Fruit fly (Drosophila melanogaster) whole organism, embryonic: ENCODE data around the gene CG4338.
A peak's percentile ranks its signal among the peaks of the same experiment; 100 is the strongest.

ENCODE experiments used
- Awh ChIP-seq: fragments of 200-800 bp; sonication (Bioruptor generic); IDR thresholded peaks from 2 replicates; pipeline ENCODE4, ENCODE4 v1.3.6; 2022; ENCODE audit warnings: missing biosample characterization, missing genetic modification characterization
- CG11247 ChIP-seq: fragments of 200-800 bp; sonication (Bioruptor generic); IDR thresholded peaks from 2 replicates; pipeline ENCODE4 v1.3.6; 2022; ENCODE audit warnings: missing biosample characterization, missing genetic modification characterization
- CG12071 ChIP-seq: fragments of 200-800 bp; sonication (Bioruptor generic); optimal IDR thresholded peaks from 3 replicates; lab custom pipeline; 2018; ENCODE audit warnings: missing biosample characterization, mild to moderate bottlenecking, missing genetic modification characterization
- CG12391 ChIP-seq: fragments of 200-800 bp; sonication (Bioruptor generic); optimal IDR thresholded peaks from 3 replicates; lab custom pipeline; 2018; ENCODE audit warnings: missing biosample characterization, mild to moderate bottlenecking, missing genetic modification characterization, moderate library complexity
- CG1647 ChIP-seq: fragments of 200-800 bp; sonication (Bioruptor generic); optimal IDR thresholded peaks from 3 replicates; lab custom pipeline; 2016; ENCODE audit warnings: missing biosample characterization, missing genetic modification characterization
- CG17568 ChIP-seq: fragments of 200-800 bp; sonication (Bioruptor generic); optimal IDR thresholded peaks from 2 replicates; lab custom pipeline; 2018; ENCODE audit warnings: missing biosample characterization, mild to moderate bottlenecking, missing genetic modification characterization, moderate library complexity
- CG18599 ChIP-seq: fragments of 200-800 bp; sonication (Bioruptor generic); optimal IDR thresholded peaks from 3 replicates; lab custom pipeline; 2017; ENCODE audit warnings: missing biosample characterization, missing genetic modification characterization, mild to moderate bottlenecking, moderate library complexity, missing genetic modification reagents
- CG18619 ChIP-seq: fragments of 200-800 bp; sonication (Bioruptor generic); optimal IDR thresholded peaks from 3 replicates; lab custom pipeline; 2017; ENCODE audit warnings: missing biosample characterization, mild to moderate bottlenecking, missing genetic modification characterization
- CG30403 ChIP-seq: fragments of 200-800 bp; sonication (Bioruptor generic); optimal IDR thresholded peaks from 3 replicates; lab custom pipeline; 2016; ENCODE audit warnings: missing biosample characterization, missing genetic modification characterization
- CG30431 ChIP-seq: fragments of 200-800 bp; sonication (Bioruptor generic); optimal IDR thresholded peaks from 2 replicates; lab custom pipeline; 2017; ENCODE audit warnings: missing biosample characterization, missing genetic modification characterization
- CG3065 ChIP-seq: fragments of 200-800 bp; sonication (Bioruptor generic); optimal IDR thresholded peaks from 2 replicates; lab custom pipeline; 2016; ENCODE audit warnings: missing biosample characterization, missing genetic modification characterization
- CG34376 ChIP-seq: fragments of 200-800 bp; sonication (Bioruptor generic); optimal IDR thresholded peaks from 2 replicates; lab custom pipeline; 2018; ENCODE audit warnings: missing biosample characterization, mild to moderate bottlenecking, missing genetic modification characterization
- CG3838 ChIP-seq: fragments of 200-800 bp; sonication (Bioruptor generic); optimal IDR thresholded peaks from 3 replicates; lab custom pipeline; 2016; ENCODE audit warnings: missing biosample characterization, missing genetic modification characterization
- CG42726 ChIP-seq: fragments of 200-800 bp; sonication (Bioruptor generic); IDR thresholded peaks from 2 replicates; pipeline ENCODE4 v1.3.6; 2022; ENCODE audit warnings: missing biosample characterization, missing genetic modification characterization; ENCODE audit not compliant: partially characterized antibody
- CG4617 ChIP-seq: fragments of 200-800 bp; sonication (Bioruptor generic); optimal IDR thresholded peaks from 3 replicates; lab custom pipeline; 2016; ENCODE audit warnings: missing biosample characterization, missing genetic modification characterization, borderline replicate concordance
- CG4854 ChIP-seq: fragments of 200-800 bp; sonication (Bioruptor generic); optimal IDR thresholded peaks from 2 replicates; lab custom pipeline; 2016; ENCODE audit warnings: missing biosample characterization, missing genetic modification characterization, inconsistent platforms
- CG5245 ChIP-seq: fragments of 200-800 bp; sonication (Bioruptor generic); optimal IDR thresholded peaks from 3 replicates; lab custom pipeline; 2016; ENCODE audit warnings: missing biosample characterization, missing genetic modification characterization
- CG6272 ChIP-seq: fragments of 200-800 bp; sonication (Bioruptor generic); IDR thresholded peaks from 2 replicates; pipeline ENCODE4 v1.3.6; 2022; ENCODE audit warnings: missing biosample characterization, missing genetic modification characterization
- CG6765 ChIP-seq: fragments of 200-800 bp; sonication (Bioruptor generic); optimal IDR thresholded peaks from 3 replicates; lab custom pipeline; 2017; ENCODE audit warnings: missing biosample characterization, mild to moderate bottlenecking, missing genetic modification characterization
- CG6813 ChIP-seq: fragments of 200-800 bp; sonication (Bioruptor generic); optimal IDR thresholded peaks from 2 replicates; lab custom pipeline; 2017; ENCODE audit warnings: missing biosample characterization, missing genetic modification characterization, mild to moderate bottlenecking, moderate library complexity, missing genetic modification reagents
- CG8388 ChIP-seq: fragments of 200-800 bp; sonication (Bioruptor generic); optimal IDR thresholded peaks from 2 replicates; lab custom pipeline; 2019; ENCODE audit warnings: missing biosample characterization, mild to moderate bottlenecking, missing genetic modification characterization, moderate library complexity
- CrebB ChIP-seq: fragments of 200-800 bp; sonication (Bioruptor generic); optimal IDR thresholded peaks from 3 replicates; lab custom pipeline; 2018; ENCODE audit warnings: missing biosample characterization, mild to moderate bottlenecking, missing genetic modification characterization
- Dbx ChIP-seq: fragments of 200-800 bp; sonication (Bioruptor generic); IDR thresholded peaks from 3 replicates; pipeline ENCODE4 v1.3.6; 2022; ENCODE audit warnings: missing biosample characterization, missing genetic modification characterization
- Dfd ChIP-seq, 2 experiments: fragments of >200 bp; optimal IDR thresholded peaks; 2 replicates each; lab custom pipeline; 2017; ENCODE audit warnings: missing biosample characterization in 2 of 2, missing genetic modification characterization in 2 of 2
- Dip2 ChIP-seq: fragments of 200-800 bp; sonication (Bioruptor generic); IDR thresholded peaks from 2 replicates; pipeline ENCODE4 v1.3.6; 2022; ENCODE audit warnings: missing biosample characterization, missing genetic modification characterization
- H2.0 ChIP-seq: fragments of 200-800 bp; sonication (Bioruptor generic); IDR thresholded peaks from 2 replicates; pipeline ENCODE4 v1.3.6; 2022; ENCODE audit warnings: missing biosample characterization, missing genetic modification characterization
- Hmx ChIP-seq: fragments of 200-800 bp; sonication (Bioruptor generic); optimal IDR thresholded peaks from 2 replicates; lab custom pipeline; 2016; ENCODE audit warnings: missing biosample characterization, missing genetic modification characterization
- Myb ChIP-seq: fragments of 200-800 bp; sonication (Bioruptor generic); optimal IDR thresholded peaks from 2 replicates; lab custom pipeline; 2016; ENCODE audit warnings: missing biosample characterization, missing genetic modification characterization
- Sox100B ChIP-seq: fragments of 200-800 bp; sonication (Bioruptor generic); optimal IDR thresholded peaks from 3 replicates; lab custom pipeline; 2018; ENCODE audit warnings: missing biosample characterization, mild to moderate bottlenecking, missing genetic modification characterization
- TFAM ChIP-seq: fragments of 200-800 bp; sonication (Bioruptor generic); optimal IDR thresholded peaks from 2 replicates; lab custom pipeline; 2017; ENCODE audit warnings: missing biosample characterization, missing genetic modification characterization, inconsistent platforms
- Vsx1 ChIP-seq: fragments of 200-800 bp; sonication (Bioruptor generic); optimal IDR thresholded peaks from 2 replicates; lab custom pipeline; 2017; ENCODE audit warnings: missing biosample characterization, mild to moderate bottlenecking, missing genetic modification characterization, missing genetic modification reagents
- al ChIP-seq: fragments of 200-800 bp; sonication (Bioruptor generic); IDR thresholded peaks from 2 replicates; pipeline ENCODE4 v1.3.6; 2022; ENCODE audit warnings: missing biosample characterization, missing genetic modification characterization
- aop ChIP-seq: fragments of 200-800 bp; sonication (Bioruptor generic); IDR thresholded peaks from 2 replicates; pipeline ENCODE4 v1.3.6; 2022; ENCODE audit warnings: missing biosample characterization, missing genetic modification characterization
- bowl ChIP-seq: fragments of 200-800 bp; sonication (Bioruptor generic); IDR thresholded peaks from 2 replicates; pipeline ENCODE4 v1.3.6; 2022; ENCODE audit warnings: missing biosample characterization, missing genetic modification characterization
- cg ChIP-seq: fragments of 200-800 bp; sonication (Bioruptor generic); optimal IDR thresholded peaks from 3 replicates; lab custom pipeline; 2019; ENCODE audit warnings: missing biosample characterization, mild to moderate bottlenecking, missing genetic modification characterization, moderate library complexity
- dpn ChIP-seq, 2 experiments: fragments of 200-800 bp; sonication (Bioruptor generic); optimal IDR thresholded peaks; 3 replicates each; lab custom pipeline; 2016; ENCODE audit warnings: missing biosample characterization in 2 of 2, missing genetic modification characterization in 2 of 2
- gro ChIP-seq: fragments of 200-800 bp; sonication (Bioruptor generic); optimal IDR thresholded peaks from 2 replicates; lab custom pipeline; 2016; ENCODE audit warnings: missing biosample characterization, missing genetic modification characterization
- h ChIP-seq: fragments of >200 bp; optimal IDR thresholded peaks from 2 replicates; lab custom pipeline; 2017
- kah ChIP-seq: fragments of 200-800 bp; sonication (Bioruptor generic); optimal IDR thresholded peaks from 2 replicates; lab custom pipeline; 2018; ENCODE audit warnings: missing biosample characterization, mild to moderate bottlenecking, missing genetic modification characterization
- ken ChIP-seq: fragments of 200-800 bp; sonication (Bioruptor generic); IDR thresholded peaks from 3 replicates; pipeline ENCODE4 v1.3.6; 2022; ENCODE audit warnings: missing biosample characterization, missing genetic modification characterization
- lilli ChIP-seq: fragments of 200-800 bp; sonication (Bioruptor generic); optimal IDR thresholded peaks from 3 replicates; lab custom pipeline; 2016; ENCODE audit warnings: missing biosample characterization, missing genetic modification characterization
- otp ChIP-seq: fragments of 200-800 bp; sonication (Bioruptor generic); IDR thresholded peaks from 3 replicates; pipeline ENCODE4, ENCODE4 v1.3.6; 2022; ENCODE audit warnings: missing biosample characterization, missing genetic modification characterization
- pfk ChIP-seq: fragments of 200-800 bp; sonication (Bioruptor generic); optimal IDR thresholded peaks from 2 replicates; lab custom pipeline; 2018; ENCODE audit warnings: missing biosample characterization, mild to moderate bottlenecking, missing genetic modification characterization, moderate library complexity
- run ChIP-seq: fragments of 200-800 bp; sonication (Bioruptor generic); optimal IDR thresholded peaks from 3 replicates; lab custom pipeline; 2018; ENCODE audit warnings: missing biosample characterization, mild to moderate bottlenecking, missing genetic modification characterization
- stwl ChIP-seq: fragments of 200-800 bp; sonication (Bioruptor generic); optimal IDR thresholded peaks from 3 replicates; lab custom pipeline; 2018; ENCODE audit warnings: missing biosample characterization, mild to moderate bottlenecking, missing genetic modification characterization, moderate library complexity
- sug ChIP-seq: fragments of 200-800 bp; optimal IDR thresholded peaks from 2 replicates; lab custom pipeline; 2019; ENCODE audit warnings: missing biosample characterization, mild to moderate bottlenecking, missing genetic modification characterization, moderate library complexity
- tna ChIP-seq: fragments of 200-800 bp; sonication (Bioruptor generic); IDR thresholded peaks from 2 replicates; pipeline ENCODE4 v1.3.6; 2022; ENCODE audit warnings: missing biosample characterization, missing genetic modification characterization; ENCODE audit not compliant: partially characterized antibody
- tup ChIP-seq: fragments of 200-800 bp; sonication (Bioruptor generic); optimal IDR thresholded peaks from 2 replicates; lab custom pipeline; 2016; ENCODE audit warnings: missing biosample characterization, mild to moderate bottlenecking, missing genetic modification characterization, moderate library complexity
- unpg ChIP-seq: fragments of 200-800 bp; sonication (Bioruptor generic); optimal IDR thresholded peaks from 3 replicates; lab custom pipeline; 2018; ENCODE audit warnings: missing biosample characterization, mild to moderate bottlenecking, missing genetic modification characterization, moderate library complexity
- vfl ChIP-seq: fragments of 200-800 bp; sonication (Bioruptor generic); optimal IDR thresholded peaks from 2 replicates; lab custom pipeline; 2016; ENCODE audit warnings: missing biosample characterization, missing genetic modification characterization

The CG4338 gene

dm6 chr3R:15292241-15293004, 17.1 kb downstream of the CG4338 start (continued):
- TF ChIP-seq tup (GFP tag; lab: Kevin White, UChicago), result no peak
- no peak for TF ChIP-seq tna (GFP tag; lab: Robert Waterston, UW)
- peak; percentile 1 for TF ChIP-seq CG30403
- no peak for TF ChIP-seq CG30431 (GFP tag; lab: Kevin White, UChicago)
- peak in 1 of 2 experiments; percentile 82 for TF ChIP-seq Dfd (GFP tag; optimal IDR thresholded peaks at IDR 0.05; lab: Kevin White, UChicago)
- no peak for TF ChIP-seq Vsx1
- TF ChIP-seq CrebB (tag; lab: Kevin White, UChicago), result no peak
- no peak for TF ChIP-seq CG6765 (GFP tag; lab: Kevin White, UChicago)
- no peak for TF ChIP-seq CG5245
- TF ChIP-seq h (lab: Kevin White, UChicago), result no peak
- TF ChIP-seq pfk, result no peak
- no peak for TF ChIP-seq otp (GFP tag; lab: Robert Waterston, UW)
- TF ChIP-seq cg (GFP tag; lab: Kevin White, UChicago), result peak; percentile 61
- no peak for TF ChIP-seq CG6813 (GFP tag; lab: Kevin White, UChicago)
- TF ChIP-seq CG1647 (GFP tag; lab: Kevin White, UChicago), result no peak
- TF ChIP-seq vfl (GFP tag; lab: Kevin White, UChicago), result no peak
- no peak for TF ChIP-seq aop (GFP tag; lab: Robert Waterston, UW)
- TF ChIP-seq CG4617 (GFP tag; lab: Kevin White, UChicago), result no peak
- peak; percentile 19 for TF ChIP-seq Myb (GFP tag; lab: Kevin White, UChicago)
- no peak for TF ChIP-seq TFAM (GFP tag; lab: Kevin White, UChicago)
- TF ChIP-seq CG18619 (GFP tag; lab: Kevin White, UChicago), result no peak
- peak; percentile 17 to 39 for TF ChIP-seq dpn (GFP tag; optimal IDR thresholded peaks at IDR 0.05; lab: Kevin White, UChicago)
- TF ChIP-seq CG4854 (GFP tag; lab: Kevin White, UChicago), result no peak
- TF ChIP-seq CG17568, result no peak
- peak; percentile 62 for TF ChIP-seq lilli
- no peak for TF ChIP-seq H2.0 (GFP tag; lab: Robert Waterston, UW)
- TF ChIP-seq kah, result no peak
- no peak for TF ChIP-seq CG42726 (GFP tag; lab: Robert Waterston, UW)
- peak; percentile 63 for TF ChIP-seq CG34376 (GFP tag; lab: Kevin White, UChicago)
- no peak for TF ChIP-seq bowl
- TF ChIP-seq unpg (GFP tag; lab: Kevin White, UChicago), result peak; percentile 44
- no peak for TF ChIP-seq al (GFP tag; lab: Robert Waterston, UW)
- TF ChIP-seq CG3838 (GFP tag; lab: Kevin White, UChicago), result no peak
- TF ChIP-seq Dip2 (GFP tag; lab: Robert Waterston, UW), result no peak
- TF ChIP-seq run (tag; lab: Kevin White, UChicago), result no peak
- no peak for TF ChIP-seq gro
- no peak for TF ChIP-seq Awh (GFP tag; lab: Robert Waterston, UW)
- TF ChIP-seq CG8388 (GFP tag; lab: Kevin White, UChicago), result peak; percentile 13
- TF ChIP-seq CG3065 (GFP tag; lab: Kevin White, UChicago), result no peak
- peak; percentile 73 for TF ChIP-seq CG18599 (GFP tag; lab: Kevin White, UChicago)
- TF ChIP-seq stwl, result no peak
- TF ChIP-seq CG11247, result no peak
- no peak for TF ChIP-seq CG12071 (GFP tag; lab: Kevin White, UChicago)
- no peak for TF ChIP-seq Hmx (GFP tag; lab: Kevin White, UChicago)
- TF ChIP-seq CG12391 (tag; lab: Kevin White, UChicago), result no peak
- peak; percentile 48 for TF ChIP-seq sug
- TF ChIP-seq ken (GFP tag; lab: Robert Waterston, UW), result no peak
- TF ChIP-seq Dbx, result no peak
- TF ChIP-seq Sox100B (GFP tag; lab: Kevin White, UChicago), result no peak
- no peak for TF ChIP-seq CG6272 (GFP tag; lab: Robert Waterston, UW)
